In the genomic region with DNA sequence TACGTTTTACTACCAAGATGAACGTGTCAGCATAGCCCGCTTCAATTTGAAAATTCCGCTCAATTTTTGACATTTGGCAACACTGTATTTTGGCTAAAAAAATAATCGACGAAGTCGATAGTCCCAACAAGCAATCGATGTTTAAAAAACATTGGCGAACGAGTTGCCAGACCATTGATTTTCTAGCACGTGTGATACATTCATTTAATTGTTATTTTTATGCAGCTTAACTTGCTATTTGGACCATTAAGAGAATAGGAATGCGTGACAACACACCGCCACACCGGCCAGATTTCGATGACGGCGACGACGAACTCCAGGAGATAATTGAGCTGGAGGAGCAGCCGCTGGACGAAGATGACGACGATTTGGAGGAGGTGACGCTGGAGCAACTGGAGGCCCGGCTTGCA, we compare ENCODE assay signal across 2 fruit fly cellular contexts.
A peak's percentile ranks its signal among the peaks of the same experiment; 100 is the strongest.
TF ChIP-seq lines count a peak whose summit lies in the region.

A gene (plus strand): TSS at position 161 of the 410 bp plus-strand sequence.

TF ChIP-seq in whole organism, adult, 20 proteins besides CTCF, POLR2A, EP300 and RAD21 (continued from another document):
- TF ChIP-seq CG11617 (GFP tag; optimal IDR thresholded peaks at IDR 0.05; lab: Kevin White, UChicago) (no peak), CG7101 (tag; optimal IDR thresholded peaks at IDR 0.05; lab: Kevin White, UChicago) (peak; percentile 36), bab1 (GFP tag; optimal IDR thresholded peaks at IDR 0.05; lab: Kevin White, UChicago) (peak; percentile 70)

TF ChIP-seq in whole organism, embryonic, 481 proteins besides CTCF, POLR2A, EP300 and RAD21 (continued from another document and continues in another):
- TF ChIP-seq CG12391 (tag; optimal IDR thresholded peaks at IDR 0.05; lab: Kevin White, UChicago) (peak; percentile 62), Sry-β (GFP tag; optimal IDR thresholded peaks at IDR 0.05; lab: Kevin White, UChicago) (no peak), C15 (GFP tag; IDR thresholded peaks at IDR 0.05; lab: Robert Waterston, UW) (no peak), CG9817 (tag; optimal IDR thresholded peaks at IDR 0.05; lab: Kevin White, UChicago) (peak; percentile 22), NC2β (GFP tag; optimal IDR thresholded peaks at IDR 0.05; lab: Kevin White, UChicago) (peak; percentile 47), sob (GFP tag; IDR thresholded peaks at IDR 0.05; lab: Robert Waterston, UW) (peak; percentile 63; the same call in 1 of the 2 replicates), Atf-2 (GFP tag; optimal IDR thresholded peaks at IDR 0.05; lab: Kevin White, UChicago) (peak; percentile 11), sens (GFP tag; lab: Kevin White, UChicago) (peak; percentile 90), CG34422 (GFP tag; IDR thresholded peaks at IDR 0.05; lab: Robert Waterston, UW) (peak; percentile 60; the same call in 2 of the 3 replicates), gce (GFP tag; IDR thresholded peaks at IDR 0.05; lab: Robert Waterston, UW) (no peak), luna (GFP tag; optimal IDR thresholded peaks at IDR 0.05; lab: Kevin White, UChicago) (peak; percentile 1), H15 (GFP tag; IDR thresholded peaks at IDR 0.05; lab: Robert Waterston, UW) (no peak; the same call in 2 of the 3 replicates), CG14965 (GFP tag; optimal IDR thresholded peaks at IDR 0.05; lab: Kevin White, UChicago; ENCODE audit: borderline replicate concordance) (no peak), jumu (GFP tag; optimal IDR thresholded peaks at IDR 0.05; lab: Kevin White, UChicago) (peak; percentile 15), sug (tag; optimal IDR thresholded peaks at IDR 0.05; lab: Kevin White, UChicago) (peak; percentile 54), odd (GFP tag; optimal IDR thresholded peaks at IDR 0.05; lab: Kevin White, UChicago) (no peak), gcm2 (GFP tag; optimal IDR thresholded peaks at IDR 0.05; lab: Kevin White, UChicago) (peak; percentile 34), sna (GFP tag; IDR thresholded peaks at IDR 0.05; lab: Robert Waterston, UW; ENCODE audit: partially characterized antibody) (peak; percentile 86), MESR4 (GFP tag; optimal IDR thresholded peaks at IDR 0.05; lab: Kevin White, UChicago) (peak; percentile 88), zen2 (GFP tag; IDR thresholded peaks at IDR 0.05; lab: Robert Waterston, UW; ENCODE audit: partially characterized antibody) (peak; percentile 82), ERR (GFP tag; optimal IDR thresholded peaks at IDR 0.05; lab: Kevin White, UChicago) (peak; percentile 66), Mad (GFP tag; optimal IDR thresholded peaks at IDR 0.05; lab: Kevin White, UChicago) (peak; percentile 43), CG15696 (tag; optimal IDR thresholded peaks at IDR 0.05; lab: Kevin White, UChicago) (no peak), maf-S (GFP tag; optimal IDR thresholded peaks at IDR 0.05; lab: Kevin White, UChicago) (peak; percentile 25), pan (optimal IDR thresholded peaks at IDR 0.05; lab: Kevin White, UChicago) (no peak), pan (GFP tag; optimal IDR thresholded peaks at IDR 0.05 in 1 of 2, IDR thresholded peaks at IDR 0.05 in 1 of 2) (peak in 1 of 2 experiments; percentile 53), CG14710 (tag; optimal IDR thresholded peaks at IDR 0.05; lab: Kevin White, UChicago) (peak; percentile 82), Opbp (GFP tag; IDR thresholded peaks at IDR 0.05; lab: Robert Waterston, UW; ENCODE audit: partially characterized antibody) (peak; percentile 94), Bgb (GFP tag; IDR thresholded peaks at IDR 0.05; lab: Robert Waterston, UW; ENCODE audit: partially characterized antibody) (peak; percentile 94), Doc3 (GFP tag; IDR thresholded peaks at IDR 0.05; lab: Robert Waterston, UW; ENCODE audit: partially characterized antibody) (peak; percentile 82), mirr (GFP tag; optimal IDR thresholded peaks at IDR 0.05; lab: Kevin White, UChicago) (peak; percentile 29), chinmo (GFP tag; IDR thresholded peaks at IDR 0.05; lab: Robert Waterston, UW; ENCODE audit: partially characterized antibody) (0 out of 4 replicates have a peak, but pooled peaks have one; percentile 85), wek (GFP tag; optimal IDR thresholded peaks at IDR 0.05; lab: Kevin White, UChicago) (no peak), mld (GFP tag; IDR thresholded peaks at IDR 0.05; lab: Robert Waterston, UW; ENCODE audit: partially characterized antibody) (peak; percentile 58; the same call in 1 of the 3 replicates), tin (GFP tag; optimal IDR thresholded peaks at IDR 0.05; lab: Kevin White, UChicago) (peak; percentile 3), abd-A (tag; optimal IDR thresholded peaks at IDR 0.05; lab: Kevin White, UChicago) (peak; percentile 77), B-H2 (GFP tag; optimal IDR thresholded peaks at IDR 0.05; lab: Kevin White, UChicago) (peak; percentile 84), inv (GFP tag; IDR thresholded peaks at IDR 0.05; lab: Robert Waterston, UW; ENCODE audit: partially characterized antibody) (peak; percentile 84), Fer3 (tag; optimal IDR thresholded peaks at IDR 0.05; lab: Kevin White, UChicago) (peak; percentile 42), CG14441 (GFP tag; IDR thresholded peaks at IDR 0.05; lab: Robert Waterston, UW) (peak; percentile 38; the same call in 1 of the 2 replicates), hkb (optimal IDR thresholded peaks at IDR 0.05; lab: Kevin White, UChicago) (no peak), hkb (GFP tag; IDR thresholded peaks at IDR 0.05; lab: Robert Waterston, UW) (no peak), CG11504 (tag; optimal IDR thresholded peaks at IDR 0.05; lab: Kevin White, UChicago) (peak; percentile 56), row (GFP tag; IDR thresholded peaks at IDR 0.05; lab: Robert Waterston, UW) (peak; percentile 55), btn (GFP tag; optimal IDR thresholded peaks at IDR 0.05; lab: Kevin White, UChicago) (no peak), HLH54F (GFP tag; optimal IDR thresholded peaks at IDR 0.05; lab: Kevin White, UChicago) (peak; percentile 36), shn (GFP tag; optimal IDR thresholded peaks at IDR 0.05; lab: Kevin White, UChicago) (peak; percentile 2), Dip3 (GFP tag; optimal IDR thresholded peaks at IDR 0.05; lab: Kevin White, UChicago) (no peak), Tbp (GFP tag; optimal IDR thresholded peaks at IDR 0.05; lab: Kevin White, UChicago) (no peak), CG18011 (GFP tag; optimal IDR thresholded peaks at IDR 0.05; lab: Kevin White, UChicago) (peak; percentile 42), repo (GFP tag; optimal IDR thresholded peaks at IDR 0.05; lab: Kevin White, UChicago) (peak; percentile 45), NK7.1 (GFP tag; optimal IDR thresholded peaks at IDR 0.05; lab: Kevin White, UChicago) (peak; percentile 4), CG11398 (GFP tag; optimal IDR thresholded peaks at IDR 0.05; lab: Kevin White, UChicago) (peak; percentile 40), CG12744 (GFP tag; optimal IDR thresholded peaks at IDR 0.05; lab: Kevin White, UChicago) (peak; percentile 3), CG13894 (tag; optimal IDR thresholded peaks at IDR 0.05; lab: Kevin White, UChicago) (peak; percentile 65), vvl (GFP tag; IDR thresholded peaks at IDR 0.05; lab: Robert Waterston, UW) (peak; percentile 64), CG17328 (GFP tag; IDR thresholded peaks at IDR 0.05; lab: Robert Waterston, UW) (0 out of 2 replicates have a peak, but pooled peaks have one; percentile 24), HLH4C (GFP tag; IDR thresholded peaks at IDR 0.05; lab: Robert Waterston, UW; ENCODE audit: partially characterized antibody) (peak; percentile 77; the same call in 2 of the 3 replicates), tx (GFP tag; optimal IDR thresholded peaks at IDR 0.05; lab: Kevin White, UChicago) (peak; percentile 43), CG8944 (GFP tag; optimal IDR thresholded peaks at IDR 0.05; lab: Kevin White, UChicago) (peak; percentile 24), Dref (GFP tag; IDR thresholded peaks at IDR 0.05; lab: Robert Waterston, UW) (peak; percentile 98), CG16863 (GFP tag; optimal IDR thresholded peaks at IDR 0.05; lab: Kevin White, UChicago) (peak; percentile 13), CG6791 (GFP tag; IDR thresholded peaks at IDR 0.05; lab: Robert Waterston, UW; ENCODE audit: partially characterized antibody) (peak; percentile 91), Myb (GFP tag; optimal IDR thresholded peaks at IDR 0.05; lab: Kevin White, UChicago) (peak; percentile 67), CG9437 (GFP tag; optimal IDR thresholded peaks at IDR 0.05; lab: Kevin White, UChicago) (peak; percentile 61), p53 (GFP tag; optimal IDR thresholded peaks at IDR 0.05; lab: Kevin White, UChicago) (peak; percentile 56), ci (GFP tag; IDR thresholded peaks at IDR 0.05; lab: Robert Waterston, UW) (peak; percentile 40; the same call in 2 of the 3 replicates), CG16813 (GFP tag; IDR thresholded peaks at IDR 0.05; lab: Robert Waterston, UW; ENCODE audit: partially characterized antibody) (peak; percentile 87), unc-4 (GFP tag; IDR thresholded peaks at IDR 0.05; lab: Robert Waterston, UW; ENCODE audit: partially characterized antibody) (peak; percentile 90), CG6854 (GFP tag; optimal IDR thresholded peaks at IDR 0.05; lab: Kevin White, UChicago) (no peak), Max (GFP tag; optimal IDR thresholded peaks at IDR 0.05; lab: Kevin White, UChicago) (peak; percentile 96), tna (GFP tag; IDR thresholded peaks at IDR 0.05; lab: Robert Waterston, UW; ENCODE audit: partially characterized antibody) (peak; percentile 85), vnd (GFP tag; IDR thresholded peaks at IDR 0.05; lab: Robert Waterston, UW; ENCODE audit: partially characterized antibody) (peak; percentile 84), CG5953 (GFP tag; IDR thresholded peaks at IDR 0.05; lab: Robert Waterston, UW) (no peak), crp (GFP tag; optimal IDR thresholded peaks at IDR 0.05; lab: Kevin White, UChicago) (peak in 1 of 2 experiments; percentile 25), HmgD (GFP tag; optimal IDR thresholded peaks at IDR 0.05; lab: Kevin White, UChicago) (peak; percentile 38), dpn (GFP tag; optimal IDR thresholded peaks at IDR 0.05; lab: Kevin White, UChicago) (peak; percentile 40), CG17829 (tag; optimal IDR thresholded peaks at IDR 0.05; lab: Kevin White, UChicago) (peak; percentile 65), Hr78 (GFP tag; optimal IDR thresholded peaks at IDR 0.05; lab: Kevin White, UChicago) (no peak), Hsf (GFP tag; optimal IDR thresholded peaks at IDR 0.05; lab: Kevin White, UChicago) (peak; percentile 42), fd64A (GFP tag; optimal IDR thresholded peaks at IDR 0.05; lab: Kevin White, UChicago) (no peak), CHES-1-like (GFP tag; optimal IDR thresholded peaks at IDR 0.05; lab: Kevin White, UChicago) (peak; percentile 50), CG4424 (GFP tag; optimal IDR thresholded peaks at IDR 0.05; lab: Kevin White, UChicago) (peak; percentile 33), CG15269 (tag; optimal IDR thresholded peaks at IDR 0.05; lab: Kevin White, UChicago) (peak; percentile 23), YL-1 (GFP tag; optimal IDR thresholded peaks at IDR 0.05; lab: Kevin White, UChicago) (peak; percentile 83), lola (GFP tag; optimal IDR thresholded peaks at IDR 0.05; lab: Kevin White, UChicago) (no peak), her (GFP tag; optimal IDR thresholded peaks at IDR 0.05; lab: Kevin White, UChicago) (peak; percentile 60), CoRest (tag; optimal IDR thresholded peaks at IDR 0.05; lab: Kevin White, UChicago) (peak; percentile 45), Sin3A (optimal IDR thresholded peaks at IDR 0.05; lab: Kevin White, UChicago) (peak; percentile 72), Camta (GFP tag; optimal IDR thresholded peaks at IDR 0.05; lab: Kevin White, UChicago) (peak; percentile 51), dmrt11E (tag; optimal IDR thresholded peaks at IDR 0.05; lab: Kevin White, UChicago) (peak; percentile 1), exex (tag; optimal IDR thresholded peaks at IDR 0.05; lab: Kevin White, UChicago) (peak; percentile 41), CG4820 (GFP tag; optimal IDR thresholded peaks at IDR 0.05; lab: Kevin White, UChicago) (peak; percentile 29), Stat92E (GFP tag; optimal IDR thresholded peaks at IDR 0.05; lab: Kevin White, UChicago) (no peak), Ets65A (GFP tag; lab: Kevin White, UChicago) (peak; percentile 32), CG11247 (GFP tag; IDR thresholded peaks at IDR 0.05; lab: Robert Waterston, UW) (peak; percentile 42), CG3847 (GFP tag; IDR thresholded peaks at IDR 0.05; lab: Robert Waterston, UW) (peak; percentile 89), CG12299 (tag; optimal IDR thresholded peaks at IDR 0.05; lab: Kevin White, UChicago) (no peak), CG1603 (tag; optimal IDR thresholded peaks at IDR 0.05; lab: Kevin White, UChicago) (peak; percentile 88), salm (tag; optimal IDR thresholded peaks at IDR 0.05; lab: Kevin White, UChicago) (no peak), Antp (GFP tag; optimal IDR thresholded peaks at IDR 0.05; lab: Kevin White, UChicago) (peak; percentile 26), nerfin-2 (GFP tag; IDR thresholded peaks at IDR 0.05; lab: Robert Waterston, UW; ENCODE audit: partially characterized antibody) (peak; percentile 78), CG10147 (GFP tag; optimal IDR thresholded peaks at IDR 0.05; lab: Kevin White, UChicago) (peak; percentile 22), gsb-n (tag; optimal IDR thresholded peaks at IDR 0.05; lab: Kevin White, UChicago) (peak; percentile 39), NfI (GFP tag; optimal IDR thresholded peaks at IDR 0.05; lab: Kevin White, UChicago) (peak; percentile 56), Abd-B (GFP tag; optimal IDR thresholded peaks at IDR 0.05; lab: Kevin White, UChicago) (peak; percentile 46), dan (GFP tag; IDR thresholded peaks at IDR 0.05; lab: Robert Waterston, UW) (no peak), CG7786 (GFP tag; optimal IDR thresholded peaks at IDR 0.05; lab: Kevin White, UChicago) (peak; percentile 35), hb (GFP tag; IDR thresholded peaks at IDR 0.05; lab: Robert Waterston, UW; ENCODE audit: partially characterized antibody) (peak; percentile 87; the same call in 2 of the 3 replicates), CG7839 (tag; optimal IDR thresholded peaks at IDR 0.05; lab: Kevin White, UChicago) (peak; percentile 2), CG3163 (GFP tag; optimal IDR thresholded peaks at IDR 0.05; lab: Kevin White, UChicago) (peak; percentile 31), pzg (GFP tag; optimal IDR thresholded peaks at IDR 0.05; lab: Kevin White, UChicago) (peak; percentile 96), dm (GFP tag; optimal IDR thresholded peaks at IDR 0.05; lab: Kevin White, UChicago) (peak; percentile 99), twi (tag; optimal IDR thresholded peaks at IDR 0.05; lab: Kevin White, UChicago) (peak; percentile 59), Vsx1 (GFP tag; optimal IDR thresholded peaks at IDR 0.05; lab: Kevin White, UChicago) (no peak), tgo (GFP tag; IDR thresholded peaks at IDR 0.05; lab: Robert Waterston, UW) (no peak), lilli (GFP tag; optimal IDR thresholded peaks at IDR 0.05; lab: Kevin White, UChicago) (peak; percentile 73), CG10979 (tag; optimal IDR thresholded peaks at IDR 0.05; lab: Kevin White, UChicago) (peak; percentile 46)
